Worm (Caenorhabditis elegans): Measurements from ENCODE around the gene nhr-190.

nhr-190 gene

DNA sequence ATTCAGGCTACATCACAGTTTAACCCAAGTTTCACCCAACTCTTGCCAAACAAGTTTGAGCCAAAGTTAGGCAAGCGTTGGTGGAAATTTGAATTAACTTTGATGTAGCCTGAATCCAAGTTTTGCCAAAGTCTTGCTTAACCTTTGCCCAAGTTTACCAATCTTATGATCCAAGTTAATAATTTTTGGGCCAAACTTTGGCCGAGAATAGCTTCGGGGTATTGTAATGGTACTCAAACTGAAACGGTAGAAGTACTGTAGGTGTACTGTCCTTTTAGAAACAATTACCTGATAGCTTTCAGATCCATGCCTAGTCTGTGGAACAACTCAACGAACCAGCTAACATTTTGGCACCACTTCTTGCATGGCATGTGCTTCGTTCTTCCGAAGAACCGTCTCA is 42.5 kb downstream of the nhr-190 start, which contains the start of gene nhr-251:
Gene nhr-251 (plus strand): TSS at position 301 of the 400 bp plus-strand sequence.
- TF ChIP-seq alr-1 (tag; optimal IDR thresholded peaks at IDR 0.05) (no peak), nhr-11 (tag; optimal IDR thresholded peaks at IDR 0.05) (no peak), unc-55 (GFP tag; optimal IDR thresholded peaks at IDR 0.05) (no peak), unc-39 (tag; optimal IDR thresholded peaks at IDR 0.05) (no peak)

DNA sequence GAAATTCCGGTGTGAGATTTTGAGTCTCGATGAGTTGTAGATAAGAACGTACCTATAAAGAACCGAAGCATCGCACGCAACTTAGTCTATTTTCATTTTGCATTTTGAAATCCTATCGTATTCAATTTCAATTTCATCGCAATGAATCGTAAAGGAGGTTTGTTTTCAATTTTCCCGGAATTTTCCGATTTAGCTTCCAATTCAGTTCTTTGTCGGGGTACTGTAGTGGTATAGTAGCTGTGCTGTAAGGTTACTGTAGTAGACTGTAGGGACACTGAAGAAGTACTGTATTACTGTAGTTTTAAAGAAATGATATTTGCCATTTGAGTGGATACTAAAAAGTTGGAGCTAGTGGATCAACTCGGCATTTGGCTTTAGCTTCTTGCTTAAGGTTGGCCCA is 42.9 kb downstream of the nhr-190 start:
- TF ChIP-seq mbf-1 (tag; optimal IDR thresholded peaks at IDR 0.05) (no peak), unc-55 (GFP tag; optimal IDR thresholded peaks at IDR 0.05) (no peak), lin-11 (tag; optimal IDR thresholded peaks at IDR 0.05) (no peak), sma-9 (GFP tag; optimal IDR thresholded peaks at IDR 0.05) (peak; percentile 47), sma-9 (tag; optimal IDR thresholded peaks at IDR 0.05) (no peak), ceh-16 (tag; optimal IDR thresholded peaks at IDR 0.05) (peak; percentile 2), nhr-21 (tag; optimal IDR thresholded peaks at IDR 0.05) (no peak), nhr-25 (tag; optimal IDR thresholded peaks at IDR 0.05) (no peak), blmp-1 (tag; optimal IDR thresholded peaks at IDR 0.05; ENCODE audit: insufficient read depth) (no peak)

DNA sequence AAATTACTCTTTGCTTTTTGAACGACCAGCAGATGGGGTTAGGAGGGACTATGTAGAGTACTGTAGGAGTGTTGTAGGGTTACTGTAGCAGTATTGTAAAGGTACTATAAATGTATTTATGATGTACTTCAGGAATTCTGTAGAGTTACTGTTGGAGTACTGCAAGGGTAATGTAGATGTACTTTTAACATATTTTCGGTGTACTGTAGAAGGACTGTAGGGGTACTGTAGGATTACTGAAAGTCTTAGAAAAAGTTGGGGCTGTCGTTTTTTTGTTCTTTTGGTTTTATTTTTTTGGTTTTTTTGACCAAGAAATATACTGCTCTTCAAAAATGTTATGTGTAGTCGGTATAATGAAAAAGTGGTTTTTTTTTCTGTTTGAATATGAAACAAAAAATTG is 44.1 kb downstream of the nhr-190 start:
- no peak for TF ChIP-seq Y55F3AM.14 (GFP tag; optimal IDR thresholded peaks at IDR 0.05)
- no peak for TF ChIP-seq nhr-129 (tag; optimal IDR thresholded peaks at IDR 0.05)
- no peak for TF ChIP-seq nhr-237 (tag; optimal IDR thresholded peaks at IDR 0.05)
- TF ChIP-seq F13H6.1 (tag; optimal IDR thresholded peaks at IDR 0.05): no peak
- no peak for TF ChIP-seq nhr-11 (tag; optimal IDR thresholded peaks at IDR 0.05)
- TF ChIP-seq unc-62 (GFP tag; optimal IDR thresholded peaks at IDR 0.05): no peak
- TF ChIP-seq egl-27 (tag; optimal IDR thresholded peaks at IDR 0.05): no peak
- TF ChIP-seq sem-4 (tag; optimal IDR thresholded peaks at IDR 0.05): no peak
- TF ChIP-seq lin-11 (tag; optimal IDR thresholded peaks at IDR 0.05): no peak
- TF ChIP-seq nhr-12 (tag; optimal IDR thresholded peaks at IDR 0.05): no peak
- TF ChIP-seq unc-39 (tag; optimal IDR thresholded peaks at IDR 0.05): no peak
- no peak for TF ChIP-seq nhr-21 (tag; optimal IDR thresholded peaks at IDR 0.05)
- TF ChIP-seq elt-1 (tag; optimal IDR thresholded peaks at IDR 0.05): no peak
- no peak for TF ChIP-seq sma-3 (GFP tag; optimal IDR thresholded peaks at IDR 0.05)
- TF ChIP-seq nhr-25 (tag; optimal IDR thresholded peaks at IDR 0.05): no peak
- TF ChIP-seq nhr-10 (tag; optimal IDR thresholded peaks at IDR 0.05): no peak
- no peak for TF ChIP-seq peb-1 (tag; optimal IDR thresholded peaks at IDR 0.05)
- TF ChIP-seq ZK546.5 (tag; optimal IDR thresholded peaks at IDR 0.05): no peak
- TF ChIP-seq ceh-16 (tag; optimal IDR thresholded peaks at IDR 0.05): no peak

DNA sequence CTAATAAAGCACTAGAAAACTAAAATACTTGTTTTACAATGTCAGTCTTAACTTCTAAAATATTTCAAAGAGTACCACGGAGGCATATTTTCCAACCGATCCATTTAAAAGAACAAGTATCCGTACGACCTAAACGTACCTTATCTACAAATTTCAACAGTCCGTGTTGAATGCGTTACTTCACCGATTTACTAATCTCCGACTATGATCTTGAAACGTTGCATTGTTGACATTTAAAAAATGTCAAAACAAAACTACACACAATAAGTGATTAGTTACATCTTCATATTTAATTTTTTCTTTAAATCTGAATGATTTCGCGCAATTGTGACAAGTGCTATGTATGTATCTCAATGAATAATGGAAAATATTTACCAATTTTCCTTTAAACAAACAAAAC is 44.9 kb downstream of the nhr-190 start:
- TF ChIP-seq sma-9 (GFP tag; optimal IDR thresholded peaks at IDR 0.05) (peak; percentile 66), sma-9 (tag; optimal IDR thresholded peaks at IDR 0.05) (no peak), unc-62 (GFP tag; optimal IDR thresholded peaks at IDR 0.05) (no peak), unc-39 (tag; optimal IDR thresholded peaks at IDR 0.05) (no peak), aly-2 (tag; optimal IDR thresholded peaks at IDR 0.05) (no peak), egl-27 (tag; optimal IDR thresholded peaks at IDR 0.05) (no peak), nhr-25 (tag; optimal IDR thresholded peaks at IDR 0.05) (peak; percentile 24), ztf-11 (tag; optimal IDR thresholded peaks at IDR 0.05) (no peak), ceh-16 (tag; optimal IDR thresholded peaks at IDR 0.05) (peak; percentile 61), elt-1 (tag; optimal IDR thresholded peaks at IDR 0.05) (peak; percentile 72), Y55F3AM.14 (GFP tag; optimal IDR thresholded peaks at IDR 0.05) (no peak)

DNA sequence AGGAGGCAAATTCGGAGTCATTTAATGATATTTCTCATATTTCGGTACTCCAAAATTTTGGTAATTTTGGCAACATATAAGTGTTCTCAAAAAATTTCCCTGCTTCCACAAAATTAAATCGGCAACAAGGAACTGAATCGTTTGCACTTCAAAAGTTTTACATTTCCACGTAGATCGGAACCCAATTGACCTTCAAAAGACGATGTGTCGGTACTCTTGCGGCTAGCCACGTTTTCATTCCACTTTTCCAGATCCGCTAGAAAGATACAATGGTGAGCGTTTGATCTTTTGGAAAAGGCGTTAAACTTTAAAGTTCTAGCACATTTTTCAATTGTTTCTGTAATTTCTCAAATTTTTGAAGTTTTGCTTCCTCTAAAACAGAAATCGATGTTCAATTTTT is 45.8 kb downstream of the nhr-190 start:
- peak; percentile 83 for TF ChIP-seq ceh-16 (tag; optimal IDR thresholded peaks at IDR 0.05)
- TF ChIP-seq elt-1 (tag; optimal IDR thresholded peaks at IDR 0.05): peak; percentile 29
- TF ChIP-seq sma-9 (GFP tag; optimal IDR thresholded peaks at IDR 0.05): peak; percentile 76
- no peak for TF ChIP-seq sma-9 (tag; optimal IDR thresholded peaks at IDR 0.05)
- no peak for TF ChIP-seq mab-5 (tag; optimal IDR thresholded peaks at IDR 0.05)

DNA sequence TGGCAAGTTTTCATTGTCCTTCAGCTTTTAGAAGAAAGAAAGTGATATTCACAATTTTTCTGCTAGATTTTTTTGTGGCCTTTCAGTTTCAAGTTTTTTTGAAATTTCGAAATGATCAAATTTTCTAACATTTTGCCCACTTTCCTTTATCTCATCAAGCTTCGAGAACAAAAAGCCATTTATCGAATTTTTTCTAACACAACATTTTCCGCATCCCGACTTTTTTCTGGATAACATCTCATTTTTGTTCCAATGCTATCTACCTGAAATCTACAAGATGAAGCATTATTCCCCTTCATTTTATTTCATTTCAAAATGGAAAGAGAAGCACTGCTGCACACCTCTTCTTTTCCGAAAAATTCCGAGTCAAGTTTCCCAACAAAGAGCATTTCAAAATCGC is 49.8 kb downstream of the nhr-190 start, which contains the start of gene ZK488.5:
Gene ZK488.5 (plus strand): TSS at position 301 of the 400 bp plus-strand sequence.
- no peak for TF ChIP-seq ztf-11 (tag; optimal IDR thresholded peaks at IDR 0.05)
- no peak for TF ChIP-seq F13H6.1 (tag; optimal IDR thresholded peaks at IDR 0.05)
- TF ChIP-seq nhr-12 (tag; optimal IDR thresholded peaks at IDR 0.05): no peak
- no peak for TF ChIP-seq sma-9 (GFP tag; optimal IDR thresholded peaks at IDR 0.05)
- TF ChIP-seq sma-9 (tag; optimal IDR thresholded peaks at IDR 0.05): no peak
- TF ChIP-seq egl-27 (tag; optimal IDR thresholded peaks at IDR 0.05): no peak
- no peak for TF ChIP-seq ama-1 (optimal IDR thresholded peaks at IDR 0.05)
- no peak for TF ChIP-seq elt-1 (tag; optimal IDR thresholded peaks at IDR 0.05)
- TF ChIP-seq dmd-4 (tag; optimal IDR thresholded peaks at IDR 0.05): no peak
- TF ChIP-seq nhr-6 (tag; optimal IDR thresholded peaks at IDR 0.05): no peak
- TF ChIP-seq C34F6.9 (tag; optimal IDR thresholded peaks at IDR 0.05): no peak
- TF ChIP-seq snpc-4 (tag; optimal IDR thresholded peaks at IDR 0.05): no peak
- no peak for TF ChIP-seq lin-11 (tag; optimal IDR thresholded peaks at IDR 0.05)
